Worm (Caenorhabditis elegans): ENCODE measurements around the gene kin-29.
A peak's percentile ranks its signal among the peaks of the same experiment; 100 is the strongest.

The kin-29 gene

DNA sequence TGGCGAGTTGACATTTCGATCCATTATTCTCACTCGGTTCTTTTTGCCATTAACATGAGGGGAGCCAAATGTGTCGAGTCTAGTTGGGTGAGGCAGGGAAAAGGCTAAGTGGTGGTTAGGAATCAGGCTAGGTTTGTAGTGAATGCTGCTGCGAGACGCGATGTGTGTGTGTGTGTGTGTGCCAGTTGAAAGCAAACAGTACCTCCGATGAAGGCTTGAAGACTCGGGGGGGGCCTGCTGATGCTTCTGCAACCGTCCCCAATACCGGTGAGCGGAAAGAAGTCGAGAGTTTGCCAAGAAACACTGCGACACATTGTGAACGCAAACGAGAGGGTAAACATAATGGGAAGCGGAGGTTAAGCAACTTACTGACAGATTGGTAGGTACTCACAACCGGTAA, 18.8 kb upstream of the kin-29 start, which contains the start of gene F53B3.3:
Gene F53B3.3 (minus strand): TSS at position 101 of the 400 bp plus-strand sequence.
- TF ChIP-seq ceh-34 (tag; optimal IDR thresholded peaks at IDR 0.05) (peak; percentile 23), dve-1 (tag; optimal IDR thresholded peaks at IDR 0.05) (peak; percentile 1), hlh-15 (tag; optimal IDR thresholded peaks at IDR 0.05) (no peak), ets-4 (tag; optimal IDR thresholded peaks at IDR 0.05) (peak; percentile 1), K09A11.1 (tag; optimal IDR thresholded peaks at IDR 0.05; ENCODE audit: insufficient read depth) (no peak), ref-2 (tag; optimal IDR thresholded peaks at IDR 0.05) (peak; percentile 24)

DNA sequence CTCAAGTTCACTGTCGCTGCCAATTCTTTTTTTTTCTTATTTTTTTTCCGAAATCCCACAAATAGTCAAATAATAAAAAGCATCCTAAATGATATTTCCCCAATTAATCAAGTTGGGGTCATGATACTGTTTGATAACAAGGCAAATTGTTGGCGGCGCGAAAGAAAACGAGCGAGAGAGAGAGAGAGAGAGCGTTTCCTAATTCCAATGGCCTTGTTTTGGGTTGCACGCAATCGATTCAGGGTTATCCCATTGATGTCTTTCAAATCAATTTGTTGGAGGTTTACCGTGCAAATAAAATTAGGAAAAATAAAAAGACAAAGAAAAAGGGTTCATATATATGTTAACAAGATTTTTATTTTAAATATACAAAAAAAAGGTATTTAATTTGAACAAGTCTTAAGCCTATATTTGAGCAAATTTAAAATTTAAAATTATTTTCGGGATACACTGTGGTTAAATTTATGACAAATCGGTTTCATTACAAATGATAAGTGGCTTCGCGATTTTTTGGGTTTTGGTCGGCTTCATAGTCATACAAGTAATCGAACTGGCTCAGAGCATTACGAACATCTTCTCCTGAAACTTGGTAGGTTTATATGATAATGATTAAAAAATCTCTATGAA, 13.5 kb upstream of the kin-29 start:
- TF ChIP-seq fax-1 (tag; optimal IDR thresholded peaks at IDR 0.05) (no peak), mec-3 (tag; optimal IDR thresholded peaks at IDR 0.05; ENCODE audit: borderline replicate concordance) (no peak), che-1 (tag; optimal IDR thresholded peaks at IDR 0.05) (no peak)

DNA sequence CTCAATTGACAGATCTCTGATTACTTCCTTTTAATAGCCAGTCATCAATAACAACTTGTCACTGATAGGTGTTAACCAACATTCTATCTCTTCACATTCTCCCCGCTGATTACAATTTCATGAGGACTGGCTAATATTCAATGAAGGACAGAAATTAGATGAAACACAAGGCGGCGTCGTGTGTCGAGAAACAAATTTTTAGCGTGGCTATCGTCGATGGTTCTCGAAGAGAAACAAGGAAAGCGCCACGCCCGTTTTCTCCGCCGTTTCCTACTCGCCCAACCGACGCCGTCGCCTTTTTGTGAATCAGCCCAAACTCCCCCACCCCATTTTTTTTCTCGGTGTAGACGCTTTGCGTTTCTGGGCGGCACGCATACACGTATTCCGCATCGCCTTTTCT, 11.7 kb upstream of the kin-29 start, which contains the start of gene F53B3.6:
Gene F53B3.6 (plus strand): TSS at position 284 of the 400 bp plus-strand sequence.
- TF ChIP-seq T23F11.4 (GFP tag; optimal IDR thresholded peaks at IDR 0.05) = no peak
- no peak for TF ChIP-seq nhr-232 (tag; optimal IDR thresholded peaks at IDR 0.05)
- TF ChIP-seq ets-4 (tag; optimal IDR thresholded peaks at IDR 0.05) = no peak
- no peak for TF ChIP-seq pros-1 (tag; optimal IDR thresholded peaks at IDR 0.05)
- TF ChIP-seq hlh-30 (tag; optimal IDR thresholded peaks at IDR 0.05; ENCODE audit: insufficient read depth) = no peak
- no peak for TF ChIP-seq pha-4 (tag; optimal IDR thresholded peaks at IDR 0.05)
- no peak for TF ChIP-seq elt-2 (tag; optimal IDR thresholded peaks at IDR 0.05)
- no peak for TF ChIP-seq lin-11 (tag; optimal IDR thresholded peaks at IDR 0.05)
- TF ChIP-seq madf-2 (tag; optimal IDR thresholded peaks at IDR 0.05) = no peak
- TF ChIP-seq K09A11.1 (tag; optimal IDR thresholded peaks at IDR 0.05; ENCODE audit: insufficient read depth) = no peak
- TF ChIP-seq elt-4 (tag; optimal IDR thresholded peaks at IDR 0.05) = no peak
- no peak for TF ChIP-seq ceh-31 (tag; optimal IDR thresholded peaks at IDR 0.05)
- TF ChIP-seq fax-1 (tag; optimal IDR thresholded peaks at IDR 0.05) = no peak
- TF ChIP-seq ztf-16 (tag; optimal IDR thresholded peaks at IDR 0.05) = no peak
- no peak for TF ChIP-seq hlh-13 (GFP tag; optimal IDR thresholded peaks at IDR 0.05)
- TF ChIP-seq F13H6.1 (tag; optimal IDR thresholded peaks at IDR 0.05) = no peak
- no peak for TF ChIP-seq Y22D7AL.16 (tag; optimal IDR thresholded peaks at IDR 0.05)

DNA sequence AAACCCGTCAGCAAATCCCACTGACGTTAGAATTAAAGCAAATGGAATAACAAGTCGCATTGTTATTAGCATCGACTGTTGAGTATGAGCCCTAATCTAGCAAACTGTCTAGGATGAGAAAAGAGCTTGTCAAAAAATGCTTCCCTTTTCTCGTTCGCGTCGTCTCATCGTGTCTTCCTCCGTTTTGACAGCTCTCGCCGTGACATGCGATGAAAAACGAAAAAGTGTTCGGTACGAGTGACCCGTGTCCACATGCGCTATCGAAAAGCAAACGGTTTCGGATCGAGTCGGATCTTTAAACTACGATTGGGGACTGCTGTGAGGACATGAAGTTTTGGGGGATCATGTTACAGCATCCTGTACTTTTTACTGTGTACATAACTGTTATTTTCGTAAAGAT, 10.1 kb upstream of the kin-29 start, which contains the start of gene comt-1:
Gene comt-1 (minus strand): TSS at position 101 of the 400 bp plus-strand sequence.
- TF ChIP-seq sdc-2 (tag; optimal IDR thresholded peaks at IDR 0.05) (no peak), lin-11 (tag; optimal IDR thresholded peaks at IDR 0.05) (no peak), tbx-7 (tag; optimal IDR thresholded peaks at IDR 0.05) (no peak), che-1 (tag; optimal IDR thresholded peaks at IDR 0.05) (no peak), C08G9.2 (tag; optimal IDR thresholded peaks at IDR 0.05) (no peak)

DNA sequence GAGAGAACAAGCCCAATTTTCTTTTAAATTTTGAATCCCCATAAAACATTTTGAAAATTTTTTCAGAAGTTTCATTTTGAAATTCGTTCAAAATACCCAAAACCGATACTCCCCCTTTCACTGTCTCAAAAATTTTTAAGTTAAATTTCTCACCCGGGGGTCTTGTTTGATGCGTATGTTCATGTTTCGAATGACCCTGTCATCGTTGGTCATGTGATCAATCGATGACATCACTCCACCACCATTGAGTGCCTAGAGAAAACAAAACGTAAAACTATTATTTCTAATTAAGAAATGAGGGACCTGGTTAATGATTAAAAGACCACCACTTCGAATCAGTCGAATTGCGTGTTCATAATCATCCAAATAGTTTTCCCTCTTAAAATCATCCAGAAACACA, 6.1 kb upstream of the kin-29 start:
- peak; percentile 30 for TF ChIP-seq hlh-30 (tag; optimal IDR thresholded peaks at IDR 0.05; ENCODE audit: insufficient read depth)
- TF ChIP-seq ceh-48 (tag; optimal IDR thresholded peaks at IDR 0.05) = no peak
- no peak for TF ChIP-seq hlh-8 (tag; optimal IDR thresholded peaks at IDR 0.05)
- no peak for TF ChIP-seq syd-9 (tag; optimal IDR thresholded peaks at IDR 0.05)

DNA sequence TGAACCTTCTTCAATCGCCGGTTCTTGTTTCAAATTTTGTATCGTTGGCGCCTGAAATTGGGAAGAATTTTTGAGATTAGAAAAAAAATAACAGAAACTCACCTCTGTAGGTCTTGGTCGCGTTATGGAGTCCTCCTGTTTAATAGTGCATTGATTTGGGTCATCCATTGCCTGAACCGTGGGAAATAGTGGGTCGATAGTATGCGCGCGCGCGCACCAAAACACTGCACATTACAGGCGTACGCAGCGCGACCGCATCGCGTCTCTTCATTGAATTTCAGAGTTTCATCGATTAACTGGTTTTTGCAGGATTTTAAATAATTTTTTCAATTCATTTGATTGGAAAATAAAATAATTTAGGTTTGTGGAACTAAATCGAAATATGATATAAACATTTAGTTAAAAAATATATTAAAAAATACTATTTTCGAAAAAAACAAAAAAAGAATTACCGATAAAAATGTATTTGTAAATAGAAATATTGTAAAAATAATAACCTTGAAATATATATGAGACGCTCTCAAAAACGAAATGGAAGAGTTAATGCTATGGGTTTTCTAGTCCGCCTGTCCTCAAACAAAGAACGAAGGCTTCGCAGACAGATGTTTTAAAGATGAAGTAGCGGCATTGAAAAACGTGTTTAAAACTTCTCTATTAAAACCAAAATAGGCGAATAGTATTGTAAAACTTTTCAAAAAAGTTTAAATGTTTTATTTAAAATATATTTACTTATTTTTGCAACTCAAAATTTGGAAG, 5.0 kb upstream of the kin-29 start, which contains the start of gene tra-4:
Gene tra-4 (minus strand): TSS at position 534 of the 756 bp plus-strand sequence.
- peak; percentile 17 for TF ChIP-seq ceh-31 (tag; optimal IDR thresholded peaks at IDR 0.05)
- TF ChIP-seq lim-6 (tag; optimal IDR thresholded peaks at IDR 0.05) = no peak
